Fruit fly (Drosophila melanogaster) whole organism, embryonic: ENCODE measurements around the gene CG6878.

Experiments used
- B-H1 ChIP-seq: fragments of 200-800 bp; sonication (Bioruptor generic); IDR thresholded peaks from 3 replicates; pipeline ENCODE4 v1.3.6; 2022; ENCODE audit warnings: missing biosample characterization, missing genetic modification characterization
- B-H2 ChIP-seq: fragments of 200-800 bp; sonication (Bioruptor generic); optimal IDR thresholded peaks from 2 replicates; lab custom pipeline; 2018; ENCODE audit warnings: missing biosample characterization, mild to moderate bottlenecking, missing genetic modification characterization
- CG10209 ChIP-seq: fragments of 200-800 bp; sonication (Bioruptor generic); optimal IDR thresholded peaks from 3 replicates; lab custom pipeline; 2017; ENCODE audit warnings: missing biosample characterization, mild to moderate bottlenecking, missing genetic modification characterization, missing genetic modification reagents
- CG1024 ChIP-seq: fragments of 200-800 bp; sonication (Bioruptor generic); IDR thresholded peaks from 2 replicates; pipeline ENCODE4 v1.3.6; 2022; ENCODE audit warnings: missing biosample characterization, missing genetic modification characterization
- CG10274 ChIP-seq: fragments of 200-800 bp; sonication (Bioruptor generic); optimal IDR thresholded peaks from 3 replicates; lab custom pipeline; 2017; ENCODE audit warnings: missing biosample characterization, mild to moderate bottlenecking, missing genetic modification characterization
- CG11398 ChIP-seq: fragments of 200-800 bp; sonication (Bioruptor generic); optimal IDR thresholded peaks from 2 replicates; lab custom pipeline; 2016; ENCODE audit warnings: missing biosample characterization, missing genetic modification characterization
- CG12155 ChIP-seq: fragments of 200-800 bp; sonication (Bioruptor generic); optimal IDR thresholded peaks from 3 replicates; lab custom pipeline; 2016; ENCODE audit warnings: missing biosample characterization, missing genetic modification characterization
- CG13775 ChIP-seq: fragments of 200-800 bp; sonication (Bioruptor generic); optimal IDR thresholded peaks from 3 replicates; lab custom pipeline; 2017; ENCODE audit warnings: missing biosample characterization, mild to moderate bottlenecking, missing genetic modification characterization
- CG13894 ChIP-seq: fragments of 200-800 bp; sonication (Bioruptor generic); optimal IDR thresholded peaks from 3 replicates; lab custom pipeline; 2018; ENCODE audit warnings: missing biosample characterization, mild to moderate bottlenecking, missing genetic modification characterization, moderate library complexity
- CG15073 ChIP-seq: fragments of 200-800 bp; sonication (Bioruptor generic); optimal IDR thresholded peaks from 2 replicates; lab custom pipeline; 2016; ENCODE audit warnings: missing biosample characterization, missing genetic modification characterization
- CG15479 ChIP-seq: fragments of 200-800 bp; sonication (Bioruptor generic); optimal IDR thresholded peaks from 3 replicates; lab custom pipeline; 2019; ENCODE audit warnings: missing biosample characterization, mild to moderate bottlenecking, missing genetic modification characterization, moderate library complexity
- CG1792 ChIP-seq: fragments of 200-800 bp; sonication (Bioruptor generic); optimal IDR thresholded peaks from 2 replicates; lab custom pipeline; 2016; ENCODE audit warnings: missing biosample characterization, missing genetic modification characterization
- CG18011 ChIP-seq: fragments of 200-800 bp; sonication (Bioruptor generic); optimal IDR thresholded peaks from 2 replicates; lab custom pipeline; 2017; ENCODE audit warnings: missing biosample characterization, missing genetic modification characterization, mild to moderate bottlenecking, moderate library complexity, missing genotype
- CG18619 ChIP-seq: fragments of 200-800 bp; sonication (Bioruptor generic); optimal IDR thresholded peaks from 3 replicates; lab custom pipeline; 2017; ENCODE audit warnings: missing biosample characterization, mild to moderate bottlenecking, missing genetic modification characterization
- CG2875 ChIP-seq: fragments of 200-800 bp; sonication (Bioruptor generic); optimal IDR thresholded peaks from 2 replicates; lab custom pipeline; 2017; ENCODE audit warnings: missing biosample characterization, mild to moderate bottlenecking, missing genetic modification characterization, missing genetic modification reagents
- CG6791 ChIP-seq: fragments of 200-800 bp; sonication (Bioruptor generic); IDR thresholded peaks from 3 replicates; pipeline ENCODE4 v1.3.6; 2022; ENCODE audit warnings: missing biosample characterization, missing genetic modification characterization; ENCODE audit not compliant: partially characterized antibody
- CG9797 ChIP-seq: fragments of 200-800 bp; sonication (Bioruptor generic); optimal IDR thresholded peaks from 3 replicates; lab custom pipeline; 2018; ENCODE audit warnings: missing biosample characterization, mild to moderate bottlenecking, missing genetic modification characterization
- Chrac-16 ChIP-seq: fragments of 200-800 bp; sonication (Bioruptor generic); optimal IDR thresholded peaks from 3 replicates; lab custom pipeline; 2016; ENCODE audit warnings: missing biosample characterization, missing genetic modification characterization
- D ChIP-seq, 2 experiments: fragments of 200-800 bp in 1 of 2; fragments of >200 bp in 1 of 2; sonication (Bioruptor generic) in 1 of 2; optimal IDR thresholded peaks; 2 replicates in 1 of 2; 3 replicates in 1 of 2; lab custom pipeline; 2017; ENCODE audit warnings: mild to moderate bottlenecking in 1 of 2, missing biosample characterization in 1 of 2, missing genetic modification characterization in 1 of 2, missing genetic modification reagents in 1 of 2
- Dll ChIP-seq: fragments of 200-800 bp; sonication (Bioruptor generic); IDR thresholded peaks from 4 replicates; pipeline ENCODE4 v1.3.6; 2022; ENCODE audit warnings: missing biosample characterization, missing genetic modification characterization; ENCODE audit not compliant: partially characterized antibody
- Doc2 ChIP-seq: fragments of 200-800 bp; sonication (Bioruptor generic); IDR thresholded peaks from 2 replicates; pipeline ENCODE4 v1.3.6; 2022; ENCODE audit warnings: missing biosample characterization, missing genetic modification characterization
- Ets97D ChIP-seq: fragments of 200-800 bp; sonication (Bioruptor generic); optimal IDR thresholded peaks from 3 replicates; lab custom pipeline; 2016; ENCODE audit warnings: missing biosample characterization, missing genetic modification characterization
- GATAe ChIP-seq: fragments of 200-800 bp; sonication (Bioruptor generic); conservative IDR thresholded peaks from 2 replicates; pipeline ENCODE4 v1.3.6; 2022; ENCODE audit warnings: missing biosample characterization, missing genetic modification characterization
- Gug ChIP-seq: fragments of 200-800 bp; sonication (Bioruptor generic); IDR thresholded peaks from 4 replicates; pipeline ENCODE4 v1.3.6; 2022; ENCODE audit warnings: missing biosample characterization, missing genetic modification characterization
- H15 ChIP-seq: fragments of 200-800 bp; sonication (Bioruptor generic); IDR thresholded peaks from 3 replicates; pipeline ENCODE4 v1.3.6; 2022; ENCODE audit warnings: missing biosample characterization, missing genetic modification characterization
- Hr3 ChIP-seq: fragments of 200-800 bp; sonication (Bioruptor generic); optimal IDR thresholded peaks from 3 replicates; lab custom pipeline; 2016; ENCODE audit warnings: missing biosample characterization, missing genetic modification characterization
- Med ChIP-seq: fragments of 200-800 bp; sonication (Bioruptor generic); peaks from one replicate; lab custom pipeline; 2016; ENCODE audit warnings: missing biosample characterization, missing genetic modification characterization, mild to moderate bottlenecking, inconsistent platforms, moderate library complexity
- Myb ChIP-seq: fragments of 200-800 bp; sonication (Bioruptor generic); optimal IDR thresholded peaks from 2 replicates; lab custom pipeline; 2016; ENCODE audit warnings: missing biosample characterization, missing genetic modification characterization
- NC2β ChIP-seq: fragments of 200-800 bp; sonication (Bioruptor generic); optimal IDR thresholded peaks from 2 replicates; lab custom pipeline; 2016; ENCODE audit warnings: missing biosample characterization, missing genetic modification characterization
- Oaz ChIP-seq: fragments of 200-800 bp; sonication (Bioruptor generic); IDR thresholded peaks from 2 replicates; pipeline ENCODE4 v1.3.6; 2022; ENCODE audit warnings: missing biosample characterization, missing genetic modification characterization
- Tbp ChIP-seq: fragments of >200 bp; optimal IDR thresholded peaks from 2 replicates; lab custom pipeline; 2018; ENCODE audit warnings: missing biosample characterization, missing genetic modification characterization
- ap ChIP-seq: fragments of 200-800 bp; sonication (Bioruptor generic); IDR thresholded peaks from 2 replicates; pipeline ENCODE4 v1.3.6; 2022; ENCODE audit warnings: missing biosample characterization, missing genetic modification characterization
- btn ChIP-seq: fragments of 200-800 bp; sonication (Bioruptor generic); optimal IDR thresholded peaks from 2 replicates; lab custom pipeline; 2016; ENCODE audit warnings: missing biosample characterization, missing genetic modification characterization
- danr ChIP-seq: fragments of 200-800 bp; sonication (Bioruptor generic); IDR thresholded peaks from 2 replicates; pipeline ENCODE4 v1.3.6; 2022; ENCODE audit warnings: missing biosample characterization, missing genetic modification characterization
- fu2 ChIP-seq: fragments of 200-800 bp; sonication (Bioruptor generic); optimal IDR thresholded peaks from 2 replicates; lab custom pipeline; 2016; ENCODE audit warnings: missing biosample characterization, missing genetic modification characterization
- gfzf ChIP-seq: fragments of 200-800 bp; sonication (Bioruptor generic); optimal IDR thresholded peaks from 2 replicates; lab custom pipeline; 2016; ENCODE audit warnings: missing biosample characterization, mild to moderate bottlenecking, missing genetic modification characterization, moderate library complexity
- h ChIP-seq: fragments of >200 bp; optimal IDR thresholded peaks from 2 replicates; lab custom pipeline; 2017
- hth ChIP-seq: fragments of >200 bp; optimal IDR thresholded peaks from 2 replicates; lab custom pipeline; 2017; ENCODE audit warnings: inconsistent platforms
- inv ChIP-seq: fragments of 200-800 bp; sonication (Bioruptor generic); IDR thresholded peaks from 2 replicates; pipeline ENCODE4 v1.3.6; 2022; ENCODE audit warnings: missing biosample characterization, missing genetic modification characterization; ENCODE audit not compliant: partially characterized antibody
- jumu ChIP-seq: fragments of 200-800 bp; sonication (Bioruptor generic); optimal IDR thresholded peaks from 3 replicates; lab custom pipeline; 2016; ENCODE audit warnings: missing biosample characterization, missing genetic modification characterization
- kni ChIP-seq: fragments of 200-800 bp; sonication (Bioruptor generic); optimal IDR thresholded peaks from 3 replicates; lab custom pipeline; 2017; ENCODE audit warnings: mild to moderate bottlenecking, missing biosample characterization, missing genetic modification reagents, missing genetic modification characterization
- knrl ChIP-seq: fragments of 200-800 bp; sonication (Bioruptor generic); IDR thresholded peaks from 3 replicates; pipeline ENCODE4 v1.3.6; 2022; ENCODE audit warnings: missing biosample characterization, missing genetic modification characterization; ENCODE audit not compliant: partially characterized antibody
- lab ChIP-seq: fragments of 200-800 bp; sonication (Bioruptor generic); optimal IDR thresholded peaks from 3 replicates; lab custom pipeline; 2017; ENCODE audit warnings: missing biosample characterization, missing genetic modification characterization, mild to moderate bottlenecking, moderate library complexity, missing genetic modification reagents
- nmo ChIP-seq: fragments of 200-800 bp; sonication (Bioruptor generic); optimal IDR thresholded peaks from 2 replicates; lab custom pipeline; 2018; ENCODE audit warnings: missing biosample characterization, mild to moderate bottlenecking, missing genetic modification characterization, moderate library complexity
- odd ChIP-seq: fragments of 200-800 bp; sonication (Bioruptor generic); optimal IDR thresholded peaks from 2 replicates; lab custom pipeline; 2017; ENCODE audit warnings: missing biosample characterization, mild to moderate bottlenecking, missing genetic modification characterization
- pan ChIP-seq, 4 experiments: fragments of >200 bp in 3 of 4; fragments of 200-800 bp in 1 of 4; sonication (Bioruptor generic) in 1 of 4; optimal IDR thresholded peaks in 3 of 4; IDR thresholded peaks in 1 of 4; 2 replicates each; pipeline versions ENCODE4 v1.3.6 to Lab custom; 2017 to 2022; ENCODE audit warnings: missing biosample characterization in 2 of 4, missing genetic modification characterization in 2 of 4, mixed read lengths in 1 of 4
- slbo ChIP-seq: fragments of 200-800 bp; sonication (Bioruptor generic); IDR thresholded peaks from 2 replicates; pipeline ENCODE4 v1.3.6; 2022; ENCODE audit warnings: missing biosample characterization, missing genetic modification characterization
- sna ChIP-seq: fragments of 200-800 bp; sonication (Bioruptor generic); IDR thresholded peaks from 2 replicates; pipeline ENCODE4 v1.3.6; 2022; ENCODE audit warnings: missing biosample characterization, missing genetic modification characterization; ENCODE audit not compliant: partially characterized antibody
- tap ChIP-seq: fragments of 200-800 bp; optimal IDR thresholded peaks from 3 replicates; lab custom pipeline; 2019; ENCODE audit warnings: missing biosample characterization, mild to moderate bottlenecking, missing genetic modification characterization, moderate library complexity
- vvl ChIP-seq: fragments of 200-800 bp; sonication (Bioruptor generic); IDR thresholded peaks from 2 replicates; pipeline ENCODE4 v1.3.6; 2022; ENCODE audit warnings: missing biosample characterization, missing genetic modification characterization
- yki ChIP-seq: fragments of >200 bp; optimal IDR thresholded peaks from 3 replicates; lab custom pipeline; 2018

Gene CG6878

dm6 chr3L:15116536-15116935, 45.1 kb upstream of the CG6878 start, which contains the start of gene Cep135 (continued):
- TF ChIP-seq CG13775 (GFP tag; lab: Kevin White, UChicago) (no peak), knrl (peak; percentile 68; the same call in 2 of the 3 replicates), Myb (GFP tag; lab: Kevin White, UChicago) (peak; percentile 96), Ets97D (GFP tag; lab: Kevin White, UChicago) (peak; percentile 23), CG18619 (GFP tag; lab: Kevin White, UChicago) (no peak), vvl (GFP tag; lab: Robert Waterston, UW) (no peak), Hr3 (no peak), CG2875 (no peak), CG10209 (no peak), CG15073 (GFP tag; lab: Kevin White, UChicago) (no peak), Chrac-16 (GFP tag; lab: Kevin White, UChicago) (no peak), CG12155 (GFP tag; lab: Kevin White, UChicago) (no peak), Dll (GFP tag; lab: Robert Waterston, UW) (peak; percentile 92), GATAe (no peak), CG18011 (GFP tag; lab: Kevin White, UChicago) (no peak), CG13894 (tag; lab: Kevin White, UChicago) (no peak), pan (optimal IDR thresholded peaks at IDR 0.05; lab: Kevin White, UChicago) (no peak), pan (GFP tag; optimal IDR thresholded peaks at IDR 0.05 in 1 of 2, IDR thresholded peaks at IDR 0.05 in 1 of 2) (no peak), H15 (GFP tag; lab: Robert Waterston, UW) (no peak), B-H1 (GFP tag; lab: Robert Waterston, UW) (no peak), gfzf (peak; percentile 55), lab (no peak), CG15479 (GFP tag; lab: Kevin White, UChicago) (peak; percentile 53), NC2β (GFP tag; lab: Kevin White, UChicago) (no peak), CG1792 (no peak), hth (lab: Kevin White, UChicago) (no peak), danr (GFP tag; lab: Robert Waterston, UW) (no peak), tap (no peak), CG11398 (GFP tag; lab: Kevin White, UChicago) (no peak), btn (GFP tag; lab: Kevin White, UChicago) (no peak), CG6791 (GFP tag; lab: Robert Waterston, UW) (peak; percentile 90), odd (GFP tag; lab: Kevin White, UChicago) (no peak), Tbp (GFP tag; lab: Kevin White, UChicago) (no peak), B-H2 (GFP tag; lab: Kevin White, UChicago) (no peak), yki (lab: Kevin White, UChicago) (no peak), jumu (GFP tag; lab: Kevin White, UChicago) (no peak), CG9797 (GFP tag; lab: Kevin White, UChicago) (peak; percentile 50), inv (peak; percentile 66), slbo (GFP tag; lab: Robert Waterston, UW) (no peak), ap (GFP tag; lab: Robert Waterston, UW) (no peak), fu2 (GFP tag; lab: Kevin White, UChicago) (no peak), CG10274 (GFP tag; lab: Kevin White, UChicago) (no peak), D (optimal IDR thresholded peaks at IDR 0.05; lab: Kevin White, UChicago) (no peak), D (GFP tag; optimal IDR thresholded peaks at IDR 0.05; lab: Kevin White, UChicago) (no peak), Gug (GFP tag; lab: Robert Waterston, UW) (no peak), CG1024 (no peak), Doc2 (no peak), kni (GFP tag; lab: Kevin White, UChicago) (no peak), nmo (no peak), sna (GFP tag; lab: Robert Waterston, UW) (peak; percentile 98), Oaz (GFP tag; lab: Robert Waterston, UW) (no peak), h (no peak), Med (GFP tag; lab: Kevin White, UChicago) (no peak)
